Worm (Caenorhabditis elegans): ENCODE results near the gene skr-17.
A peak's percentile ranks its signal among the peaks of the same experiment; 100 is the strongest.

Gene skr-17

ce11 chrII:7810162-7810868 lies 27.0 kb downstream of the skr-17 start:
- TF ChIP-seq lin-11 (tag; optimal IDR thresholded peaks at IDR 0.05) (no peak), R02D3.7 (tag; optimal IDR thresholded peaks at IDR 0.05) (no peak), blmp-1 (tag; optimal IDR thresholded peaks at IDR 0.05; ENCODE audit: insufficient read depth) (no peak)

- TF ChIP-seq unc-55 (GFP tag; optimal IDR thresholded peaks at IDR 0.05) (no peak), lsy-2 (tag; optimal IDR thresholded peaks at IDR 0.05) (no peak), ceh-82 (tag; optimal IDR thresholded peaks at IDR 0.05) (no peak), ztf-11 (tag; optimal IDR thresholded peaks at IDR 0.05) (no peak), elt-3 (tag; optimal IDR thresholded peaks at IDR 0.05) (no peak), nhr-77 (tag; optimal IDR thresholded peaks at IDR 0.05) (no peak), nhr-21 (tag; optimal IDR thresholded peaks at IDR 0.05) (no peak), skn-1 (tag; optimal IDR thresholded peaks at IDR 0.05) (no peak), dmd-4 (tag; optimal IDR thresholded peaks at IDR 0.05) (no peak), ztf-4 (tag; optimal IDR thresholded peaks at IDR 0.05) (no peak), mdl-1 (tag; optimal IDR thresholded peaks at IDR 0.05) (no peak), unc-39 (tag; optimal IDR thresholded peaks at IDR 0.05) (no peak), mbf-1 (tag; optimal IDR thresholded peaks at IDR 0.05) (no peak), Y55F3AM.14 (GFP tag; optimal IDR thresholded peaks at IDR 0.05) (no peak), unc-62 (GFP tag; optimal IDR thresholded peaks at IDR 0.05) (no peak), lin-39 (tag; optimal IDR thresholded peaks at IDR 0.05) (no peak), elt-1 (tag; optimal IDR thresholded peaks at IDR 0.05) (no peak)
Measured at ce11 chrII:7810869-7811543, 27.7 kb downstream of the skr-17 start, which contains the start of gene cki-1. TSS of gene cki-1 (plus strand) at chrII:7811240.

DNA sequence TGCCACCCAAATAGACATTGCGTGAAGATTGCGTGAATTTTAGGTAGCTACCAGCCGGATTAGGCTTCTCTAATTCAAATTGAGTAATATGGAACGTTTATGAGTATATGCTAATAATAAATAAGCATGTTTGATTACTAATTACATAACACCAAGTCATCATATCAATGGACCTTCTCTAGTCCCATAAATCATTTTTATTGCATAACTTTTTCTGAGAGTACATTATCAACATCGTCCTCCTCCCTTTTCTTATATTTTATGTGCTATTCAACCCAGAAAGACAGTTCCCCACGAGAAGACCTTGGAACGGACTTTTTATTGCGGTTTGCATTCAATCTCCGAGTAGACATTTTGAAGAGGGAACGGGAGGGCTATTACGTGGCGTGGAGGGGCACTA lies 29.0 kb downstream of the skr-17 start:
- no peak for TF ChIP-seq sem-4 (tag; optimal IDR thresholded peaks at IDR 0.05)
- TF ChIP-seq fos-1 (tag; optimal IDR thresholded peaks at IDR 0.05) = no peak
- TF ChIP-seq mdl-1 (tag; optimal IDR thresholded peaks at IDR 0.05) = no peak
- no peak for TF ChIP-seq R02D3.7 (tag; optimal IDR thresholded peaks at IDR 0.05)
- no peak for TF ChIP-seq ceh-16 (tag; optimal IDR thresholded peaks at IDR 0.05)
- no peak for TF ChIP-seq nhr-21 (tag; optimal IDR thresholded peaks at IDR 0.05)
- no peak for TF ChIP-seq ztf-11 (tag; optimal IDR thresholded peaks at IDR 0.05)
- no peak for TF ChIP-seq unc-39 (tag; optimal IDR thresholded peaks at IDR 0.05)
- TF ChIP-seq nhr-129 (tag; optimal IDR thresholded peaks at IDR 0.05) = no peak
- no peak for TF ChIP-seq sma-3 (GFP tag; optimal IDR thresholded peaks at IDR 0.05)
- no peak for TF ChIP-seq blmp-1 (tag; optimal IDR thresholded peaks at IDR 0.05; ENCODE audit: insufficient read depth)
- TF ChIP-seq snpc-4 (tag; optimal IDR thresholded peaks at IDR 0.05) = no peak
- TF ChIP-seq F13H6.1 (tag; optimal IDR thresholded peaks at IDR 0.05) = no peak
- no peak for TF ChIP-seq elt-1 (tag; optimal IDR thresholded peaks at IDR 0.05)
- no peak for TF ChIP-seq ceh-82 (tag; optimal IDR thresholded peaks at IDR 0.05)
- TF ChIP-seq C34F6.9 (tag; optimal IDR thresholded peaks at IDR 0.05) = no peak

DNA sequence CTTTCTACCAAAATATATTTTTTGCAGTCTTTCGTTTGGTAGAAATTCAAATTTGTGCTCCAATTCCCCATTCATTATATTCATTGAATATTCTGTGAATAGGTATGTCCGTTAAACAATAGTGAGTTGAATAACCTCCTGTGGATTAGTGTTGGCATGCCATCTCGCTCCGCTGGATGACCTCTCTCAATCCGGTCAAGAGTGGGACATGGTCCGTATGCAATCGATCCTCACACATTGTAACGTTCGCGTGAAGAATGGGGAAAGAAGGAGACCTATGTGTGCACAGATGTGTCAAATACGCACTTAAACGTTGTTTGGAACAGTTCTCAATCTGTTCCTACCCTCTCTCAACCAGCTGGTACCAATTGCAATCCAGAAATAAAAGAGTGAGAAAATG lies 29.9 kb downstream of the skr-17 start:
- TF ChIP-seq R02D3.7 (tag; optimal IDR thresholded peaks at IDR 0.05) (no peak), lin-11 (tag; optimal IDR thresholded peaks at IDR 0.05) (no peak), nhr-129 (tag; optimal IDR thresholded peaks at IDR 0.05) (no peak), snpc-4 (tag; optimal IDR thresholded peaks at IDR 0.05) (no peak), blmp-1 (tag; optimal IDR thresholded peaks at IDR 0.05; ENCODE audit: insufficient read depth) (no peak), ZK546.5 (tag; optimal IDR thresholded peaks at IDR 0.05) (no peak), nhr-6 (tag; optimal IDR thresholded peaks at IDR 0.05) (no peak), ztf-4 (tag; optimal IDR thresholded peaks at IDR 0.05) (no peak), zag-1 (tag; optimal IDR thresholded peaks at IDR 0.05) (no peak), egl-27 (tag; optimal IDR thresholded peaks at IDR 0.05) (no peak), nhr-10 (tag; optimal IDR thresholded peaks at IDR 0.05) (no peak)

ce11 chrII:7813645-7814044 lies 30.3 kb downstream of the skr-17 start:
- TF ChIP-seq peb-1 (tag; optimal IDR thresholded peaks at IDR 0.05) (no peak), fos-1 (tag; optimal IDR thresholded peaks at IDR 0.05) (peak; percentile 26), skn-1 (tag; optimal IDR thresholded peaks at IDR 0.05) (peak; percentile 24)

Measured in whole organism, L2 larva.